Fruit fly (Drosophila melanogaster): ENCODE data around the gene Dad.

Gene Dad

DNA sequence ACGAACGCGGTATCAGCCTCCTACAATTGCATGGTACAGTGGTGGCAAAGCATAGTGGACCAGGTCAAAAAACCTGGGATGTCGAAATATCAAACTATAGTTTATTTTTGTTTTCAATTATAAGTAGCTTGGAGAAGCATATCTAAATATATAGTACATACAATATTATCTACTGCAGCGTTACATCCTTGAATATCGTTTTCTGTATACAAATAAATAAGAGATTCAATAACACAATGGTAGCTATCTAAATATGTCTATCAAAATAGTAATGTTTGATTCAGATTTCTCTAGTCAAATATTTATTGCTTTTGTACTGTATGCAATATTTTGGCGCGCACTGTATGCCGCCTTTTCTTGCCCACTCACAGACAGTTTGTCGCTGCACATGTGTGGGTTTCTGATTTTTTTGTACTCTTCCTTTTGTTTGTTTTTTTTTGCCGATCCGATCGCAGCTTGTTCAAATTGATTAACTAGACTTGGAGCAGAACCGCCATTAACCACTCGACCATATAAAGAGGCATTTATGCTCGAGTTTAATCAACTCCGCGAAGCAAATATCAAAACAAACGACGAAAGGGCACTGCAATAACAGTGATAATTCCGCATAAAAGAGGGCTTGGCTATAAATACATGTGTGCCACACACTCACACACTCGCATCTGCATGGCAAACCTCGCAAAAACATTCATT, 27.0 kb downstream of the Dad start (continued):
- TF ChIP-seq lbe (GFP tag; optimal IDR thresholded peaks at IDR 0.05) (peak; percentile 89), CG17802 (tag; optimal IDR thresholded peaks at IDR 0.05) (peak; percentile 63), CG42726 (GFP tag; IDR thresholded peaks at IDR 0.05; ENCODE audit: partially characterized antibody) (no peak), MBD-R2 (GFP tag; IDR thresholded peaks at IDR 0.05) (peak; percentile 66; the same call in 1 of the 2 replicates), CG6791 (GFP tag; IDR thresholded peaks at IDR 0.05; ENCODE audit: partially characterized antibody) (no peak), CG7839 (tag; optimal IDR thresholded peaks at IDR 0.05) (peak; percentile 97), ERR (GFP tag; optimal IDR thresholded peaks at IDR 0.05) (peak; percentile 67), Ets65A (GFP tag) (peak; percentile 96), CG17328 (GFP tag; IDR thresholded peaks at IDR 0.05) (peak; percentile 94), CG8924 (tag; optimal IDR thresholded peaks at IDR 0.05) (peak; percentile 96), Ravus (GFP tag; IDR thresholded peaks at IDR 0.05) (peak; percentile 73), HmgD (GFP tag; optimal IDR thresholded peaks at IDR 0.05) (peak; percentile 9), D19A (tag; optimal IDR thresholded peaks at IDR 0.05) (peak; percentile 93), HLH3B (GFP tag; IDR thresholded peaks at IDR 0.05) (peak; percentile 93), az2 (GFP tag; optimal IDR thresholded peaks at IDR 0.05) (peak; percentile 96), bbx (GFP tag; IDR thresholded peaks at IDR 0.05; ENCODE audit: partially characterized antibody) (no peak), wek (GFP tag; optimal IDR thresholded peaks at IDR 0.05) (peak; percentile 87), CG13424 (tag; optimal IDR thresholded peaks at IDR 0.05) (peak; percentile 96), CG9817 (tag; optimal IDR thresholded peaks at IDR 0.05) (peak; percentile 88), Deaf1 (tag; optimal IDR thresholded peaks at IDR 0.05) (peak; percentile 80), lmd (GFP tag; IDR thresholded peaks at IDR 0.05) (peak; percentile 94), repo (GFP tag; optimal IDR thresholded peaks at IDR 0.05) (peak; percentile 68), Stat92E (GFP tag; optimal IDR thresholded peaks at IDR 0.05) (peak in 1 of 3 experiments; percentile 86), CG7963 (GFP tag; IDR thresholded peaks at IDR 0.05; ENCODE audit: partially characterized antibody) (no peak), CG11085 (GFP tag; IDR thresholded peaks at IDR 0.05) (peak; percentile 69), CG11093 (GFP tag; IDR thresholded peaks at IDR 0.05) (peak; percentile 88), gfzf (GFP tag; optimal IDR thresholded peaks at IDR 0.05) (no peak), Atf-2 (GFP tag; optimal IDR thresholded peaks at IDR 0.05) (peak; percentile 87), sr (GFP tag; IDR thresholded peaks at IDR 0.05) (peak; percentile 42; the same call in 1 of the 3 replicates), CG9609 (GFP tag; optimal IDR thresholded peaks at IDR 0.05) (peak; percentile 87), BEAF-32 (GFP tag; optimal IDR thresholded peaks at IDR 0.05) (no peak), D19B (GFP tag; optimal IDR thresholded peaks at IDR 0.05) (peak; percentile 88), hth (optimal IDR thresholded peaks at IDR 0.05) (no peak), Vsx1 (GFP tag; optimal IDR thresholded peaks at IDR 0.05) (peak; percentile 92), PHDP (tag; optimal IDR thresholded peaks at IDR 0.05) (peak; percentile 97), crol (GFP tag; IDR thresholded peaks at IDR 0.05) (peak; percentile 59), CG32532 (GFP tag; IDR thresholded peaks at IDR 0.05) (peak; percentile 94), Eip74EF (GFP tag; optimal IDR thresholded peaks at IDR 0.05) (peak in 1 of 2 experiments; percentile 98), Gsc (GFP tag; IDR thresholded peaks at IDR 0.05) (no peak)

DNA sequence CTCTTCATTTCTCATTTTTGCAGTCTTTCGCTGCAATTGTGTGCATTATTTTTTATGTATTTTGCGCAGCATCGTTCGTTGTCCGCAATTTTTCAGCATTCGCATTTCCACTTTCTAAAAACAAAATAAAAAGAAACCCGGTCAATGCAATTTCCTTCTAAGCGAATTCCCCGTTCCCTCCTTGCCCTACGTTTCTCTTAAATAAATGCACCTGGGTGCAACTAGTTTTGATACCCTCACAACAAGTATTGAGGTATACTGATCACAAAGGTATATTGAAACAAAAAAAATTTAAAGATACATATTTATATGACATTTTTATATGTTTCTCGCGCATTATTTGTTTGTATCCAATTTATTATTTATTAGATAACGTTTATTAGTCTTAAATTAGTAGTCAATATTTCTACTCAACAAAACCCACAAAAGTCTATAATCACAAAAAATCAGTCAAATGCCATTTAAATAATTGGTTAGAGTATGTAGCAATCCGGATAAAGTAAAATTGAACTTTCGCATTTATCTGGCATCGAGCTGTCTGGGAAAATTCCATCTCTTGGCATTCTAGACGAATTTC, 27.6 kb downstream of the Dad start:
- TF ChIP-seq ewg (GFP tag; optimal IDR thresholded peaks at IDR 0.05) (no peak), CG13424 (tag; optimal IDR thresholded peaks at IDR 0.05) (peak; percentile 42), CG15601 (tag; optimal IDR thresholded peaks at IDR 0.05) (peak; percentile 25), CG7839 (tag; optimal IDR thresholded peaks at IDR 0.05) (peak; percentile 28), cg (GFP tag; optimal IDR thresholded peaks at IDR 0.05) (no peak), CG17829 (tag; optimal IDR thresholded peaks at IDR 0.05) (peak; percentile 40), caup (GFP tag; optimal IDR thresholded peaks at IDR 0.05; ENCODE audit: severe bottlenecking) (no peak), row (GFP tag; IDR thresholded peaks at IDR 0.05) (0 out of 3 replicates have a peak, but pooled peaks have one; percentile 11), p53 (GFP tag; optimal IDR thresholded peaks at IDR 0.05) (no peak), CG9817 (tag; optimal IDR thresholded peaks at IDR 0.05) (no peak), fru (optimal IDR thresholded peaks at IDR 0.05) (no peak), sc (optimal IDR thresholded peaks at IDR 0.05) (no peak), sc (GFP tag; optimal IDR thresholded peaks at IDR 0.05) (peak; percentile 6), bsh (GFP tag; optimal IDR thresholded peaks at IDR 0.05) (peak; percentile 51 to 60)

All from whole organism, embryonic.